Worm (Caenorhabditis elegans): Measurements from ENCODE around the gene shc-3.

DNA sequence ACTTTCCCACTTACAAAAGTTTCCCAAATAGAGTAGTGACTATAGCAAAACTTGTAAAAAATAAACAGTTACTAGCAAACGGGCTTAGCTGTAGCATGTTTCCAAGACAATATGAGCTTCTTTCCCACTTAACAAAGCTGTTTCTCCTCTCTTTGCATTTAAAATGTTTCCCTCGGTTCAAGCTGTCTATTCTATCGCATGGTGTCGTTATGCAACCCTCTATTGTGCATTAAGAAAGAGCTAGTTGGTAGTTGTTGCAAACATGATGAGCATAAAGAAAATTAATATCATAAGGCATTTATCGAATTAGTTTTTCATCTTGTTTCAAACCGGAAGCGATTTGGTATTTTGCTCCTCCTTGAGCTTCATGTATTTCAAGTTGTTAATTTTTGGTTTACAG lies 5.5 kb downstream of the shc-3 start, which contains the start of gene poml-1:
- TF ChIP-seq ceh-9 (tag; optimal IDR thresholded peaks at IDR 0.05): no peak
- TF ChIP-seq unc-86 (tag; optimal IDR thresholded peaks at IDR 0.05): no peak
- no peak for TF ChIP-seq unc-55 (GFP tag; optimal IDR thresholded peaks at IDR 0.05)
